Fruit fly (Drosophila melanogaster) whole organism, embryonic: Measurements from ENCODE around the gene Prat2.
A peak's percentile ranks its signal among the peaks of the same experiment; 100 is the strongest.

ENCODE experiments used
- Adf1 ChIP-seq: fragments of 200-800 bp; sonication (Bioruptor generic); IDR thresholded peaks from 2 replicates; pipeline ENCODE4 v1.3.6; 2022; ENCODE audit warnings: missing biosample characterization, missing genetic modification characterization
- C15 ChIP-seq: fragments of 200-800 bp; sonication (Bioruptor generic); IDR thresholded peaks from 3 replicates; pipeline ENCODE4 v1.3.6; 2022; ENCODE audit warnings: missing biosample characterization, missing genetic modification characterization
- CG10267 ChIP-seq: fragments of 200-800 bp; sonication (Bioruptor generic); optimal IDR thresholded peaks from 2 replicates; lab custom pipeline; 2018; ENCODE audit warnings: missing biosample characterization, mild to moderate bottlenecking, missing genetic modification characterization, moderate library complexity
- CG11696 ChIP-seq: fragments of 200-800 bp; sonication (Bioruptor generic); IDR thresholded peaks from 2 replicates; pipeline ENCODE4 v1.3.6; 2022; ENCODE audit warnings: missing biosample characterization, missing genetic modification characterization
- CG12391 ChIP-seq: fragments of 200-800 bp; sonication (Bioruptor generic); optimal IDR thresholded peaks from 3 replicates; lab custom pipeline; 2018; ENCODE audit warnings: missing biosample characterization, mild to moderate bottlenecking, missing genetic modification characterization, moderate library complexity
- CG14710 ChIP-seq: fragments of 200-800 bp; sonication (Bioruptor generic); optimal IDR thresholded peaks from 3 replicates; lab custom pipeline; 2019; ENCODE audit warnings: missing biosample characterization, mild to moderate bottlenecking, missing genetic modification characterization, moderate library complexity
- CG15514 ChIP-seq: fragments of 200-800 bp; sonication (Bioruptor generic); optimal IDR thresholded peaks from 3 replicates; lab custom pipeline; 2017; ENCODE audit warnings: missing biosample characterization, missing genetic modification characterization, mild to moderate bottlenecking, moderate library complexity, missing genetic modification reagents
- CG16863 ChIP-seq: fragments of 200-800 bp; sonication (Bioruptor generic); optimal IDR thresholded peaks from 3 replicates; lab custom pipeline; 2016; ENCODE audit warnings: missing biosample characterization, missing genetic modification characterization
- CG2199 ChIP-seq: fragments of 200-800 bp; sonication (Bioruptor generic); IDR thresholded peaks from 3 replicates; pipeline ENCODE4 v1.3.6; 2022; ENCODE audit warnings: missing biosample characterization, missing genetic modification characterization
- CG2202 ChIP-seq: fragments of 200-800 bp; sonication (Bioruptor generic); optimal IDR thresholded peaks from 2 replicates; lab custom pipeline; 2018; ENCODE audit warnings: missing biosample characterization, mild to moderate bottlenecking, missing genetic modification characterization
- CG30431 ChIP-seq: fragments of 200-800 bp; sonication (Bioruptor generic); optimal IDR thresholded peaks from 2 replicates; lab custom pipeline; 2017; ENCODE audit warnings: missing biosample characterization, missing genetic modification characterization
- CG4424 ChIP-seq: fragments of 200-800 bp; sonication (Bioruptor generic); optimal IDR thresholded peaks from 3 replicates; lab custom pipeline; 2016; ENCODE audit warnings: missing biosample characterization, missing genetic modification characterization
- CG9215 ChIP-seq: fragments of 200-800 bp; sonication (Bioruptor generic); IDR thresholded peaks from 2 replicates; pipeline ENCODE4 v1.3.6; 2022; ENCODE audit warnings: missing biosample characterization, missing genetic modification characterization
- D19B ChIP-seq: fragments of 200-800 bp; sonication (Bioruptor generic); optimal IDR thresholded peaks from 2 replicates; lab custom pipeline; 2017; ENCODE audit warnings: missing biosample characterization, mild to moderate bottlenecking, missing genetic modification characterization
- Fer1 ChIP-seq: fragments of 200-800 bp; sonication (Bioruptor generic); optimal IDR thresholded peaks from 2 replicates; lab custom pipeline; 2017; ENCODE audit warnings: missing biosample characterization, mild to moderate bottlenecking, missing genetic modification characterization
- HmgZ ChIP-seq: fragments of 200-800 bp; sonication (Bioruptor generic); optimal IDR thresholded peaks from 2 replicates; lab custom pipeline; 2018; ENCODE audit warnings: missing biosample characterization, mild to moderate bottlenecking, missing genetic modification characterization
- Hmr ChIP-seq: fragments of 200-800 bp; sonication (Bioruptor generic); optimal IDR thresholded peaks from 3 replicates; lab custom pipeline; 2017; ENCODE audit warnings: mild to moderate bottlenecking, missing biosample characterization, missing genetic modification reagents, missing genetic modification characterization
- MBD-R2 ChIP-seq: fragments of 200-800 bp; sonication (Bioruptor generic); IDR thresholded peaks from 2 replicates; pipeline ENCODE4 v1.3.6; 2022; ENCODE audit warnings: missing biosample characterization, missing genetic modification characterization
- MESR4 ChIP-seq: fragments of 200-800 bp; sonication (Bioruptor generic); optimal IDR thresholded peaks from 2 replicates; lab custom pipeline; 2018; ENCODE audit warnings: missing biosample characterization, mild to moderate bottlenecking, missing genetic modification characterization, moderate library complexity
- NK7.1 ChIP-seq: fragments of 200-800 bp; sonication (Bioruptor generic); optimal IDR thresholded peaks from 3 replicates; lab custom pipeline; 2016; ENCODE audit warnings: missing biosample characterization, missing genetic modification characterization
- PHDP ChIP-seq: fragments of 200-800 bp; sonication (Bioruptor generic); optimal IDR thresholded peaks from 3 replicates; lab custom pipeline; 2018; ENCODE audit warnings: missing biosample characterization, mild to moderate bottlenecking, missing genetic modification characterization, moderate library complexity
- Rx ChIP-seq: fragments of 200-800 bp; sonication (Bioruptor generic); IDR thresholded peaks from 2 replicates; pipeline ENCODE4 v1.3.6; 2022; ENCODE audit warnings: missing biosample characterization, missing genetic modification characterization
- Ssrp ChIP-seq: fragments of 200-800 bp; sonication (Bioruptor generic); optimal IDR thresholded peaks from 2 replicates; lab custom pipeline; 2018; ENCODE audit warnings: missing biosample characterization, mild to moderate bottlenecking, missing genetic modification characterization, moderate library complexity
- Stat92E ChIP-seq, 3 experiments: fragments of >200 bp in 2 of 3; fragments of 200-800 bp in 1 of 3; sonication (Bioruptor generic) in 1 of 3; optimal IDR thresholded peaks; 2 replicates each; lab custom pipeline; 2017 to 2019; ENCODE audit warnings: missing biosample characterization in 3 of 3, missing genetic modification characterization in 3 of 3, mild to moderate bottlenecking in 1 of 3, moderate library complexity in 1 of 3
- ab ChIP-seq: fragments of 200-800 bp; sonication (Bioruptor generic); optimal IDR thresholded peaks from 2 replicates; lab custom pipeline; 2016; ENCODE audit warnings: missing biosample characterization, missing genetic modification characterization
- abd-A ChIP-seq: fragments of 200-800 bp; sonication (Bioruptor generic); optimal IDR thresholded peaks from 3 replicates; lab custom pipeline; 2019; ENCODE audit warnings: missing biosample characterization, mild to moderate bottlenecking, missing genetic modification characterization, moderate library complexity
- ac ChIP-seq: fragments of 200-800 bp; sonication (Bioruptor generic); optimal IDR thresholded peaks from 3 replicates; lab custom pipeline; 2017; ENCODE audit warnings: missing biosample characterization, mild to moderate bottlenecking, missing genetic modification characterization
- bsh ChIP-seq, 2 experiments: fragments of 200-800 bp; sonication (Bioruptor generic); optimal IDR thresholded peaks; 2 replicates each; lab custom pipeline; 2017 to 2018; ENCODE audit warnings: mild to moderate bottlenecking in 2 of 2, missing biosample characterization in 2 of 2, missing genetic modification characterization in 2 of 2, moderate library complexity in 1 of 2
- dimm ChIP-seq: fragments of 200-800 bp; sonication (Bioruptor generic); IDR thresholded peaks from 2 replicates; pipeline ENCODE4 v1.3.6; 2022; ENCODE audit warnings: missing biosample characterization, missing genetic modification characterization
- dm ChIP-seq: fragments of 200-800 bp; sonication (Bioruptor generic); optimal IDR thresholded peaks from 3 replicates; lab custom pipeline; 2016; ENCODE audit warnings: missing biosample characterization, missing genetic modification characterization
- dmrt99B ChIP-seq: fragments of 200-800 bp; sonication (Bioruptor generic); optimal IDR thresholded peaks from 2 replicates; lab custom pipeline; 2018; ENCODE audit warnings: missing biosample characterization, mild to moderate bottlenecking, missing genetic modification characterization, moderate library complexity
- fru ChIP-seq: fragments of >200 bp; optimal IDR thresholded peaks from 2 replicates; lab custom pipeline; 2017
- gfzf ChIP-seq: fragments of 200-800 bp; sonication (Bioruptor generic); optimal IDR thresholded peaks from 2 replicates; lab custom pipeline; 2016; ENCODE audit warnings: missing biosample characterization, mild to moderate bottlenecking, missing genetic modification characterization, moderate library complexity
- hbn ChIP-seq: fragments of 200-800 bp; sonication (Bioruptor generic); IDR thresholded peaks from 2 replicates; pipeline ENCODE4 v1.3.6; 2022; ENCODE audit warnings: missing biosample characterization, missing genetic modification characterization; ENCODE audit not compliant: partially characterized antibody
- pum ChIP-seq: fragments of 200-800 bp; sonication (Bioruptor generic); optimal IDR thresholded peaks from 2 replicates; lab custom pipeline; 2016; ENCODE audit warnings: missing biosample characterization, missing genetic modification characterization
- stwl ChIP-seq: fragments of 200-800 bp; sonication (Bioruptor generic); optimal IDR thresholded peaks from 3 replicates; lab custom pipeline; 2018; ENCODE audit warnings: missing biosample characterization, mild to moderate bottlenecking, missing genetic modification characterization, moderate library complexity
- vfl ChIP-seq: fragments of 200-800 bp; sonication (Bioruptor generic); optimal IDR thresholded peaks from 2 replicates; lab custom pipeline; 2016; ENCODE audit warnings: missing biosample characterization, missing genetic modification characterization
- wek ChIP-seq: fragments of 200-800 bp; sonication (Bioruptor generic); optimal IDR thresholded peaks from 3 replicates; lab custom pipeline; 2018; ENCODE audit warnings: missing biosample characterization, mild to moderate bottlenecking, missing genetic modification characterization, moderate library complexity

The Prat2 gene

DNA sequence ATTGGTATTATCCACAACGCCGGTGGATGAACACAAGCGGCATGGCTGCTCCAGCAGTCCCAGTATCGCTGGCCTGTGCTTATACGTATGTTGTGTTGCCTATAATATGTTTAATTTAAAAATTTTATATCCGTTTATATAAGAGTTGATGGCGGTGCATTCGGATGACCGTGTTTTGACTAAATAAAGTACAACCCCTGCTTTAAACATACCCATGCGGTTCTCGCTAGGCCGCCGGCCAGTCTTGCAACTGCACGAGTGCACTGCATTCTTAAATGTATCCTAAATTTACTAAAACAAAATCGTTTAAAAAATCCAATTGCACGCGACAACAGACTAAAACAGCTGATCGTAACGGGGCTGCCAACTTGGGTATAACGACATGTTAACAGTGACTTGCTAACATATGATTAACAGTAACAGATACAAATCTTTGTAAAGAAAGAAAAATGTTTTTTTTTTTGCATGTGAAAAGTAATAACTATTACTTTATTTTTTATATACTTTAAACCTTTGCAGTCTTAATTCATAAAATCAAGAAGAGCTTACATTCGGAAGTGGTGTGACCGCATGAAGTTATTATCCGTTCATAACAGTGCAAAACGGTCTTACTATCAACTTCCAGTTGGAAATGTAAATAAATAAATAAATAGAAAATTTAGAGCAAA, 43.2 kb upstream of the Prat2 start, which contains the start of the genes Uqcc1 and Surf1 (continued):
- TF ChIP-seq gfzf (GFP tag; lab: Kevin White, UChicago) (peak; percentile 50), CG2202 (tag; lab: Kevin White, UChicago) (no peak), ab (GFP tag; lab: Kevin White, UChicago) (no peak), CG15514 (GFP tag; lab: Kevin White, UChicago) (no peak), CG16863 (GFP tag; lab: Kevin White, UChicago) (no peak), MESR4 (GFP tag; lab: Kevin White, UChicago) (peak; percentile 51), Hmr (GFP tag; lab: Kevin White, UChicago) (no peak), CG30431 (no peak), hbn (GFP tag; lab: Robert Waterston, UW) (no peak), CG2199 (GFP tag; lab: Robert Waterston, UW) (no peak), D19B (no peak), ac (GFP tag; lab: Kevin White, UChicago) (no peak), NK7.1 (GFP tag; lab: Kevin White, UChicago) (no peak), CG4424 (GFP tag; lab: Kevin White, UChicago) (no peak), bsh (GFP tag; optimal IDR thresholded peaks at IDR 0.05; lab: Kevin White, UChicago) (no peak), MBD-R2 (peak; percentile 52; the same call in 1 of the 2 replicates), stwl (tag; lab: Kevin White, UChicago) (peak; percentile 49), dm (GFP tag; lab: Kevin White, UChicago) (no peak), dimm (GFP tag; lab: Robert Waterston, UW) (no peak), PHDP (tag; lab: Kevin White, UChicago) (no peak), fru (lab: Kevin White, UChicago) (no peak), wek (GFP tag; lab: Kevin White, UChicago) (no peak), CG10267 (tag; lab: Kevin White, UChicago) (peak; percentile 43), dmrt99B (tag; lab: Kevin White, UChicago) (no peak), CG12391 (tag; lab: Kevin White, UChicago) (peak; percentile 3), CG14710 (tag; lab: Kevin White, UChicago) (peak; percentile 53), HmgZ (tag; lab: Kevin White, UChicago) (no peak), Ssrp (tag; lab: Kevin White, UChicago) (no peak), abd-A (tag; lab: Kevin White, UChicago) (no peak), C15 (GFP tag; lab: Robert Waterston, UW) (no peak), vfl (no peak), Fer1 (GFP tag; lab: Kevin White, UChicago) (no peak), CG11696 (GFP tag; lab: Robert Waterston, UW) (no peak), CG9215 (GFP tag; lab: Robert Waterston, UW) (no peak), Stat92E (GFP tag; optimal IDR thresholded peaks at IDR 0.05; lab: Kevin White, UChicago) (no peak), pum (GFP tag; lab: Kevin White, UChicago) (no peak), Adf1 (GFP tag; lab: Robert Waterston, UW) (no peak), Rx (GFP tag; lab: Robert Waterston, UW) (no peak)
